Fruit fly (Drosophila melanogaster): ENCODE data around the gene vvl.

dm6 chr3L:6750835-6751234, 39.1 kb upstream of the vvl start:
- TF ChIP-seq fkh (GFP tag; optimal IDR thresholded peaks at IDR 0.05) (no peak), CG16779 (tag; optimal IDR thresholded peaks at IDR 0.05) (no peak), cyc (GFP tag; optimal IDR thresholded peaks at IDR 0.05) (no peak), lz (GFP tag; optimal IDR thresholded peaks at IDR 0.05) (no peak)
